Worm (Caenorhabditis elegans) whole organism, young adult: ENCODE results near the gene F49E11.2.

Experiments
- B0019.2 ChIP-seq: fragments of 200-800 bp; sonication (Bioruptor generic); conservative IDR thresholded peaks from 2 replicates; pipeline ENCODE4 v1.3.6; 2022; ENCODE audit warnings: missing genetic modification reagents, missing genetic modification characterization, missing compliant biosample characterization
- B0336.3 ChIP-seq: fragments of 200-800 bp; sonication (Bioruptor generic); IDR thresholded peaks from 2 replicates; pipeline ENCODE4 v1.3.6; 2022; ENCODE audit warnings: missing genetic modification characterization, missing compliant biosample characterization
- F22D6.2 ChIP-seq: sonication (generic microtip); optimal IDR thresholded peaks from 2 replicates; lab custom pipeline; 2016; ENCODE audit warnings: mild to moderate bottlenecking, missing genetic modification characterization, missing compliant biosample characterization
- F23B12.7 ChIP-seq: sonication (generic microtip); optimal IDR thresholded peaks from 2 replicates; lab custom pipeline; 2017; ENCODE audit warnings: missing genetic modification characterization, mild to moderate bottlenecking, missing compliant biosample characterization, antibody characterized with exemption, moderate library complexity; ENCODE audit not compliant: insufficient read depth
- F37B4.10 ChIP-seq: fragments of 200-800 bp; sonication (Bioruptor generic); IDR thresholded peaks from 2 replicates; pipeline ENCODE4 v1.3.6; 2022; ENCODE audit warnings: missing genetic modification characterization, missing compliant biosample characterization
- F39B2.1 ChIP-seq: fragments of 200-800 bp; sonication (Bioruptor generic); IDR thresholded peaks from 2 replicates; pipeline ENCODE4 v1.3.6; 2022; ENCODE audit warnings: missing genetic modification reagents, missing genetic modification characterization, missing compliant biosample characterization
- K11D2.4 ChIP-seq: fragments of 200-800 bp; sonication (Bioruptor generic); IDR thresholded peaks from 2 replicates; pipeline ENCODE4 v1.3.6; 2022; ENCODE audit warnings: missing genetic modification reagents, missing genetic modification characterization, missing compliant biosample characterization
- Y53G8AR.9 ChIP-seq: fragments of 200-800 bp; sonication (Bioruptor generic); conservative IDR thresholded peaks from 2 replicates; pipeline ENCODE4 v1.3.6; 2022; ENCODE audit warnings: missing genetic modification reagents, missing genetic modification characterization, missing compliant biosample characterization
- ama-1 ChIP-seq, 3 experiments: fragments of 150-350 bp in 1 of 3; sonication (generic microtip) in 2 of 3; optimal IDR thresholded peaks; 2 replicates each; lab custom pipeline; 2014 to 2018; ENCODE audit warnings: missing biosample characterization in 2 of 3, missing genetic modification characterization in 2 of 3, missing genetic modification reagents in 2 of 3
- bed-1 ChIP-seq: fragments of 200-800 bp; sonication (Bioruptor generic); IDR thresholded peaks from 2 replicates; pipeline ENCODE4 v1.3.6; 2022; ENCODE audit warnings: missing genetic modification reagents, missing genetic modification characterization, missing compliant biosample characterization
- bed-2 ChIP-seq: fragments of 200-800 bp; sonication (Bioruptor generic); IDR thresholded peaks from 2 replicates; pipeline ENCODE4 v1.3.6; 2022; ENCODE audit warnings: missing genetic modification reagents, missing genetic modification characterization, missing compliant biosample characterization
- ccch-3 ChIP-seq: fragments of 200-800 bp; sonication (Bioruptor generic); optimal IDR thresholded peaks from 2 replicates; lab custom pipeline; 2018; ENCODE audit warnings: mild to moderate bottlenecking, missing genetic modification characterization, missing compliant biosample characterization
- cebp-1 ChIP-seq, 2 experiments: fragments of 200-800 bp in 1 of 2; sonication (Bioruptor generic) in 1 of 2; sonication (generic microtip) in 1 of 2; IDR thresholded peaks in 1 of 2; optimal IDR thresholded peaks in 1 of 2; 2 replicates each; pipeline versions ENCODE4 v1.3.6 to Lab custom; 2017 to 2022; ENCODE audit warnings: missing compliant biosample characterization in 2 of 2, missing genetic modification characterization in 2 of 2, mild to moderate bottlenecking in 1 of 2, missing genetic modification reagents in 1 of 2, moderate library complexity in 1 of 2
- cebp-2 ChIP-seq: fragments of 200-800 bp; sonication (Bioruptor generic); IDR thresholded peaks from 2 replicates; pipeline ENCODE4 v1.3.6; 2022; ENCODE audit warnings: missing genetic modification characterization, missing compliant biosample characterization
- ceh-27 ChIP-seq: fragments of 200-800 bp; sonication (Bioruptor generic); optimal IDR thresholded peaks from 2 replicates; lab custom pipeline; 2018; ENCODE audit warnings: mild to moderate bottlenecking, missing genetic modification characterization, moderate library complexity, missing compliant biosample characterization
- ceh-79 ChIP-seq: sonication (generic microtip); optimal IDR thresholded peaks from 2 replicates; lab custom pipeline; 2017; ENCODE audit warnings: mild to moderate bottlenecking, missing genetic modification characterization, missing compliant biosample characterization
- chd-7 ChIP-seq: sonication (generic microtip); optimal IDR thresholded peaks from 2 replicates; lab custom pipeline; 2016; ENCODE audit warnings: mild to moderate bottlenecking, missing genetic modification characterization, moderate library complexity, missing compliant biosample characterization
- egl-18 ChIP-seq: fragments of 200-800 bp; sonication (Bioruptor generic); IDR thresholded peaks from 2 replicates; pipeline ENCODE4 v1.3.6; 2022; ENCODE audit warnings: missing genetic modification reagents, missing genetic modification characterization, missing compliant biosample characterization
- fkh-3 ChIP-seq: sonication (generic microtip); optimal IDR thresholded peaks from 2 replicates; lab custom pipeline; 2016; ENCODE audit warnings: mild to moderate bottlenecking, missing genetic modification characterization, missing compliant biosample characterization
- hlh-12 ChIP-seq: sonication (generic microtip); optimal IDR thresholded peaks from 2 replicates; lab custom pipeline; 2016; ENCODE audit warnings: missing genetic modification characterization, missing compliant biosample characterization
- hmg-20 ChIP-seq: fragments of 200-800 bp; sonication (Bioruptor generic); IDR thresholded peaks from 2 replicates; pipeline ENCODE4 v1.3.6; 2022; ENCODE audit warnings: missing genetic modification reagents, missing genetic modification characterization, missing compliant biosample characterization
- let-526 ChIP-seq: fragments of 200-800 bp; sonication (Bioruptor generic); IDR thresholded peaks from 2 replicates; pipeline ENCODE4 v1.3.6; 2022; ENCODE audit warnings: missing genetic modification reagents, missing genetic modification characterization, missing compliant biosample characterization
- lin-26 ChIP-seq: fragments of 200-800 bp; sonication (Bioruptor generic); IDR thresholded peaks from 2 replicates; pipeline ENCODE4 v1.3.6; 2022; ENCODE audit warnings: missing genetic modification reagents, missing genetic modification characterization, missing compliant biosample characterization
- madf-10 ChIP-seq: sonication (generic microtip); optimal IDR thresholded peaks from 2 replicates; lab custom pipeline; 2016; ENCODE audit warnings: mild to moderate bottlenecking, missing genetic modification characterization, missing compliant biosample characterization
- madf-3 ChIP-seq: fragments of 200-800 bp; sonication (Bioruptor generic); IDR thresholded peaks from 2 replicates; pipeline ENCODE4 v1.3.6; 2022; ENCODE audit warnings: missing genetic modification reagents, missing genetic modification characterization, missing compliant biosample characterization
- madf-6 ChIP-seq: fragments of 200-800 bp; sonication (Bioruptor generic); IDR thresholded peaks from 2 replicates; pipeline ENCODE4 v1.3.6; 2022; ENCODE audit warnings: missing genetic modification reagents, missing genetic modification characterization, missing compliant biosample characterization
- mcd-1 ChIP-seq: fragments of 200-800 bp; sonication (Bioruptor generic); IDR thresholded peaks from 2 replicates; pipeline ENCODE4 v1.3.6; 2022; ENCODE audit warnings: missing genetic modification reagents, missing genetic modification characterization, missing compliant biosample characterization
- mes-4 ChIP-seq: sonication (generic microtip); optimal IDR thresholded peaks from 2 replicates; lab custom pipeline; 2016; ENCODE audit warnings: missing genotype, missing genetic modification characterization, missing compliant biosample characterization
- nfya-1 ChIP-seq: sonication (generic microtip); optimal IDR thresholded peaks from 2 replicates; lab custom pipeline; 2017; ENCODE audit warnings: antibody characterized with exemption, missing compliant biosample characterization, missing genetic modification characterization, borderline replicate concordance; ENCODE audit not compliant: insufficient read depth
- nfya-2 ChIP-seq: fragments of 200-800 bp; sonication (Bioruptor generic); IDR thresholded peaks from 2 replicates; pipeline ENCODE4 v1.3.6; 2022; ENCODE audit warnings: missing genetic modification reagents, missing genetic modification characterization, missing compliant biosample characterization
- nhr-120 ChIP-seq: fragments of 200-800 bp; sonication (Bioruptor generic); IDR thresholded peaks from 2 replicates; pipeline ENCODE4 v1.3.6; 2022; ENCODE audit warnings: missing genetic modification characterization, missing compliant biosample characterization
- nhr-27 ChIP-seq: fragments of 200-800 bp; sonication (Bioruptor generic); optimal IDR thresholded peaks from 2 replicates; lab custom pipeline; 2018; ENCODE audit warnings: mild to moderate bottlenecking, missing genetic modification characterization, moderate library complexity, missing compliant biosample characterization
- repo-1 ChIP-seq: sonication (generic microtip); optimal IDR thresholded peaks from 2 replicates; lab custom pipeline; 2017; ENCODE audit warnings: mild to moderate bottlenecking, missing genetic modification characterization, missing compliant biosample characterization
- zfh-2 ChIP-seq: fragments of 200-800 bp; sonication (Bioruptor generic); conservative IDR thresholded peaks from 2 replicates; pipeline ENCODE4 v1.3.6; 2022; ENCODE audit warnings: missing genetic modification reagents, missing genetic modification characterization, missing compliant biosample characterization
- ztf-22 ChIP-seq: fragments of 200-800 bp; sonication (Bioruptor generic); optimal IDR thresholded peaks from 2 replicates; lab custom pipeline; 2018; ENCODE audit warnings: mild to moderate bottlenecking, missing genetic modification characterization, moderate library complexity, missing compliant biosample characterization
- ztf-25 ChIP-seq: fragments of 200-800 bp; sonication (Bioruptor generic); IDR thresholded peaks from 2 replicates; pipeline ENCODE4 v1.3.6; 2022; ENCODE audit warnings: missing genetic modification reagents, missing genetic modification characterization, missing compliant biosample characterization
- ztf-26 ChIP-seq: sonication (generic microtip); optimal IDR thresholded peaks from 2 replicates; lab custom pipeline; 2017; ENCODE audit warnings: missing genetic modification characterization, missing compliant biosample characterization

F49E11.2 gene

DNA sequence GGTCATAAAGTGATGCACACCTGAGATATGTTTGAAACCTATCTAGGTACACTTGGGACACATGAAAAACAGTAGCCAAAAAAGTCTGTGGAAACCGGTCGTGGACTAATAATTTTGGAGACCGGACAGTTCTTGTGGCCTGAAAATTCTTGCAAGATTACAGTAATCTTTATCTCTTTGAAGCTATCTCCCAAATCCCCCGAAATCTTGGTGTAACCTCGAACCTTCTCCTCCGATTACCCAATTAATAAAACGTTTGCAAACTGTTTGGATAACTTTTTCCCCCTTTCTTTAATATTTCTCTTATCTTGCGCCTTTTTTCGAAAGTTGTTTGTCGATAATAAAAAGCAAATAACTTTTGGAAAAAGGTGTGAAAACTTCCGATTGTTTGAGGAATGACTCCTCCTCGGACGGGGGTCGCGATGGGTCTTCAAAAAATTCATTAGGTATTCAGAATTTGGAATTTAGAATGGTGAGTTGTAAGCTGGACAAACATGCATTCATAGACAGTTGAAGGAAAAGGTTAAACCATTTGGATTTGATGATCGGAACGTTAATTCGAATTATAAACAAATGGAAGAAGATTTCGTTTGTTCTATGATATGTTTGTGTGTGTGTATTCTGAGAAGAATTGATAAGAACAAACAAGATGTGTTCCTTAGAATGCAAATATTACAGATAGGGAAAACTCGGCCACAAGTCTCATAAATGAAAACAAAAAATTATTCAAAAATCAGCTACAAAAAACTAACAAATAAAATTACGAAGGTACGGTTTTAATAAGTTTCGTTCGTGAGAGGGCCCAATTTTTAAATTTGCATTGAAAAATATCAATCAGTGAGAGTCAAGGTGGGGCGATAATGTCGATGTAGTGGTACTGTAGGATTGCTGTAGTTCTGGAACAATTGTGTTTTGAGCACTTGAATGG lies 44.3 kb upstream of the F49E11.2 start (continued):
- TF ChIP-seq madf-3 (GFP tag; lab: Robert Waterston, UW) (0 out of 2 replicates have a peak, but pooled peaks have one; percentile 3), madf-10 (tag; lab: Kevin White, UChicago) (no peak), ztf-25 (no peak), Y53G8AR.9 (GFP tag; lab: Robert Waterston, UW) (peak; percentile 28; the same call in 1 of the 2 replicates), cebp-2 (peak; percentile 6; the same call in 1 of the 2 replicates), chd-7 (tag; lab: Kevin White, UChicago) (peak; percentile 59), nfya-2 (no peak), cebp-1 (GFP tag; IDR thresholded peaks at IDR 0.05; lab: Robert Waterston, UW) (no peak), cebp-1 (tag; optimal IDR thresholded peaks at IDR 0.05; lab: Kevin White, UChicago) (peak; percentile 25), fkh-3 (tag; lab: Kevin White, UChicago) (no peak), repo-1 (no peak), bed-1 (GFP tag; lab: Robert Waterston, UW) (no peak)

DNA sequence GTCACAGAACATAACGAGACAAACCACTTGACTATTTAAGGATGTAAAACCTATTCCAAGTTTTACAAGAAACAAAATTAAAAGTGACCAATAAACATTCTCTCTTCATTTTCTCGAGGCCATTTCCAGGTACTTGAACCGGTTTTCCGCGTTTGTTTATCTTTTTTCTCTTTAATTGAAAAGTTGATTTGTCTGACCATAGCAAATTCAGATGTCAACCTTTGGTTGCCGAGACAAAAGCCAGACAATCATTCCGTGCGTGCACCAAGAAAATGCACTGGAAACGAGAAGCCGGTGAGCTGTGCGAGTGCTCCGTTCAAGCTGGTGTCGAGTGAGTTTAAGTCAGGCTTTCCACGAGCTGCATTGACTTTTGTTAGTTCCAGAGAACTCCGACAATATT lies 43.3 kb upstream of the F49E11.2 start:
- TF ChIP-seq ztf-26 (tag; lab: Kevin White, UChicago) (peak; percentile 27), F39B2.1 (GFP tag; lab: Robert Waterston, UW) (no peak), mes-4 (tag; lab: Kevin White, UChicago) (no peak), ceh-27 (peak; percentile 19), K11D2.4 (GFP tag; lab: Robert Waterston, UW) (0 out of 2 replicates have a peak, but pooled peaks have one; percentile 56), lin-26 (peak; percentile 60; the same call in 1 of the 2 replicates), bed-1 (GFP tag; lab: Robert Waterston, UW) (no peak), ama-1 (optimal IDR thresholded peaks at IDR 0.05; lab: Kevin White, UChicago) (peak; percentile 81), ama-1 (GFP tag; optimal IDR thresholded peaks at IDR 0.05; lab: Kevin White, UChicago) (no peak), F22D6.2 (tag; lab: Kevin White, UChicago) (no peak), hlh-12 (tag; lab: Kevin White, UChicago) (no peak), nhr-120 (GFP tag; lab: Robert Waterston, UW) (no peak), mcd-1 (GFP tag; lab: Robert Waterston, UW) (peak; percentile 28; the same call in 1 of the 2 replicates)

DNA sequence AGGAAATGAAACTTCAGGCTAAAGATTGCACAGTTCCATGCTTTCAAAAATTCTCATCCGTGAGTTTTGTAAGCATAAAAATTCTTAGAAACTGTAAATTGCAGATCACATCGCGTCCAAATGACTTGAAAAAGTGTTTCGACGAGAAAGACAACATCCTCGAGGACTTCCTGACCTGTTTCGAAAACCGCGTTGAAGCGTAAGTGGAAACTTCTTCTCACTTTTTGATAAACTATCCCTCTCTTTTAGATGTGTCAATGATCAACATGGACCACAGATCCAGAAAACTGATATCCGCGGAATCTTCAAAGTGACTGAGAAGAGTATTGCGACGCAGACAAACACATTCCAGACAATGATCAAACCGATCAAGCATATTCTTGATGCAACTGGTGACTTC lies 42.1 kb upstream of the F49E11.2 start:
- TF ChIP-seq let-526 (no peak), B0019.2 (GFP tag; lab: Robert Waterston, UW) (no peak), bed-2 (no peak), ama-1 (optimal IDR thresholded peaks at IDR 0.05; lab: Kevin White, UChicago) (peak; percentile 31), ama-1 (GFP tag; optimal IDR thresholded peaks at IDR 0.05; lab: Kevin White, UChicago) (no peak), repo-1 (peak; percentile 40), ccch-3 (GFP tag; lab: Kevin White, UChicago) (no peak), zfh-2 (GFP tag; lab: Robert Waterston, UW) (no peak), madf-6 (GFP tag; lab: Robert Waterston, UW) (0 out of 2 replicates have a peak, but pooled peaks have one; percentile 6)
- TF ChIP-seq, all 124 proteins: peak for 3

DNA sequence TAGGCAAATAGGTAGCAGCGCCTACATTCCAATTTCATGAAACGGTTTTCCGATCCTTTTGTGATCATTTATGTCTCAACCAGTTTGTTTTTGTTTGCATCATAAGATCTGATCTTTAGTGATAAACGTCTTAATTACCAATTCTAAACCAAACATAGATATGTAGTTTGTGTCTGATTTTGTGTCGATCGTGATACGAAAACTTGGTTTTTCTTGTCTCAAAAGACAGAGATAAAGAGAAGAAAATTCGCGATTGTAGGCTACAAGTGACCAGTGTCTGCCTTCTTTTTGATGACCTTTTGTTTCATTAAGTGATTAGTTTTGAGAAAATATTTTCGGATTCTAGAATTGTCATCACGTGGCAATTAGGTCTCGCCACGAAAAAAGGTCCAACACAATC lies 41.4 kb upstream of the F49E11.2 start:
- TF ChIP-seq egl-18 = no peak
- no peak for TF ChIP-seq hmg-20 (GFP tag; lab: Robert Waterston, UW)
- no peak for TF ChIP-seq B0336.3 (GFP tag; lab: Robert Waterston, UW)
- no peak for TF ChIP-seq ceh-79 (tag; lab: Kevin White, UChicago)
- TF ChIP-seq ztf-22 (GFP tag; lab: Kevin White, UChicago) = no peak
- TF ChIP-seq F37B4.10 (GFP tag; lab: Robert Waterston, UW) = no peak
- no peak for TF ChIP-seq nfya-1 (tag; lab: Kevin White, UChicago)
- TF ChIP-seq nhr-27 (tag; lab: Kevin White, UChicago) = no peak
- no peak for TF ChIP-seq F23B12.7 (tag; lab: Kevin White, UChicago)
